Worm (Caenorhabditis elegans) whole organism, late embryonic: ENCODE data around the gene fbxa-37.

Experiments used
- K02D7.2 ChIP-seq: sonication (generic microtip); optimal IDR thresholded peaks from 2 replicates; lab custom pipeline; 2017; ENCODE audit warnings: mild to moderate bottlenecking, missing genetic modification characterization, missing compliant biosample characterization
- ceh-2 ChIP-seq: sonication (generic microtip); optimal IDR thresholded peaks from 2 replicates; lab custom pipeline; 2016; ENCODE audit warnings: missing genotype, missing genetic modification characterization, missing compliant biosample characterization
- ceh-24 ChIP-seq: sonication (generic microtip); optimal IDR thresholded peaks from 2 replicates; lab custom pipeline; 2016; ENCODE audit warnings: mild to moderate bottlenecking, missing genetic modification characterization, missing compliant biosample characterization
- eyg-1 ChIP-seq: sonication (generic microtip); optimal IDR thresholded peaks from 2 replicates; lab custom pipeline; 2016; ENCODE audit warnings: missing genotype, missing genetic modification characterization, missing compliant biosample characterization
- fkh-10 ChIP-seq: fragments of 150-350 bp; optimal IDR thresholded peaks from 2 replicates; lab custom pipeline; 2014; ENCODE audit warnings: missing biosample characterization, missing genetic modification reagents, missing genetic modification characterization
- hlh-30 ChIP-seq: sonication (generic microtip); optimal IDR thresholded peaks from 2 replicates; lab custom pipeline; 2017; ENCODE audit warnings: antibody characterized with exemption, missing genetic modification characterization, missing compliant biosample characterization; ENCODE audit not compliant: insufficient read depth
- pat-9 ChIP-seq: fragments of 200-800 bp; sonication (Bioruptor generic); optimal IDR thresholded peaks from 2 replicates; lab custom pipeline; 2018; ENCODE audit warnings: mild to moderate bottlenecking, missing genetic modification characterization, moderate library complexity, missing compliant biosample characterization
- pqm-1 ChIP-seq: sonication (generic microtip); optimal IDR thresholded peaks from 2 replicates; lab custom pipeline; 2016; ENCODE audit warnings: missing genetic modification characterization, missing compliant biosample characterization
- tbx-2 ChIP-seq: sonication (generic microtip); optimal IDR thresholded peaks from 2 replicates; lab custom pipeline; 2016; ENCODE audit warnings: missing genetic modification characterization, missing compliant biosample characterization
- unc-55 ChIP-seq: sonication (generic microtip); optimal IDR thresholded peaks from 2 replicates; lab custom pipeline; 2017; ENCODE audit warnings: missing biosample characterization, missing genetic modification reagents, missing genetic modification characterization
- unc-86 ChIP-seq: sonication (generic microtip); optimal IDR thresholded peaks from 2 replicates; lab custom pipeline; 2016; ENCODE audit warnings: missing genetic modification characterization, missing compliant biosample characterization

- TF ChIP-seq fkh-10 (GFP tag; lab: Kevin White, UChicago) (no peak), pqm-1 (tag; lab: Kevin White, UChicago) (no peak), hlh-30 (tag; lab: Kevin White, UChicago) (no peak), pat-9 (no peak), ceh-2 (tag; lab: Kevin White, UChicago) (no peak), ceh-24 (no peak), unc-55 (GFP tag; lab: Kevin White, UChicago) (no peak), tbx-2 (tag; lab: Kevin White, UChicago) (no peak), eyg-1 (tag; lab: Kevin White, UChicago) (no peak), K02D7.2 (no peak), unc-86 (tag; lab: Kevin White, UChicago) (no peak)
These were observed 3.8 kb downstream of the fbxa-37 start, which contains the start of gene fbxa-50 for ce11 chrIII:1288473-1289056.
